Worm (Caenorhabditis elegans): Measurements from ENCODE around the gene ZK688.1.

ZK688.1 gene

ce11 chrIII:7872776-7873175 is 36.6 kb upstream of the ZK688.1 start:
- TF ChIP-seq unc-120 (tag; optimal IDR thresholded peaks at IDR 0.05; ENCODE audit: poor library complexity, severe bottlenecking) (no peak), unc-62 (GFP tag; optimal IDR thresholded peaks at IDR 0.05) (no peak), hlh-1 (tag; optimal IDR thresholded peaks at IDR 0.05) (no peak), M03D4.4 (tag; optimal IDR thresholded peaks at IDR 0.05) (no peak), nhr-2 (tag; optimal IDR thresholded peaks at IDR 0.05) (no peak), ceh-83 (GFP tag; optimal IDR thresholded peaks at IDR 0.05) (no peak), ces-1 (GFP tag; optimal IDR thresholded peaks at IDR 0.05) (no peak), lsy-2 (tag; optimal IDR thresholded peaks at IDR 0.05) (no peak), ham-2 (GFP tag; optimal IDR thresholded peaks at IDR 0.05) (no peak), nhr-237 (tag; optimal IDR thresholded peaks at IDR 0.05) (no peak), cnd-1 (tag; optimal IDR thresholded peaks at IDR 0.05) (no peak), drap-1 (GFP tag; optimal IDR thresholded peaks at IDR 0.05) (no peak), mls-2 (tag; optimal IDR thresholded peaks at IDR 0.05) (no peak), lin-13 (tag; optimal IDR thresholded peaks at IDR 0.05) (no peak)

- no peak for TF ChIP-seq bed-3 (GFP tag; optimal IDR thresholded peaks at IDR 0.05)
These were observed 35.9 kb upstream of the ZK688.1 start, which contains the start of gene tyr-1 for ce11 chrIII:7873481-7873880. tyr-1 (plus strand) TSS chrIII:7873781.

DNA sequence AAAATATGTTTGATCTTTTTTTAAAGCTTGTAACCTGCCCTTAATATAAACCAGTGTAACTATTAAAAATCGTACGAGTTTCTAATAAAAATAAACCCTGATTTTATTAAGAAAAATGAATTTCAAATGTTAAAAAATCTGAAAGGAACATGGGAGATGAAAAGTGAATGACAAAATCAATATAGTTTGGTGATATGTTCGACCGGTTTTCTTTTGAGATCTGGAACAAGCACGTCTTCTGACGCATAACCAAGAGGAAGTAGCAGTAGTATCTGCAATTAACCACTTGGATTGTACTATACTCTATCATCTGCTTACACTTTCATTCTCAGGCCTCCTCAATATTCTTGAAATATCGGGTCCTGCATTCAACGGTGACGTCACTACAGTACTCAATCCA is 32.3 kb upstream of the ZK688.1 start:
- TF ChIP-seq unc-39 (tag; optimal IDR thresholded peaks at IDR 0.05): no peak
- no peak for TF ChIP-seq mls-2 (tag; optimal IDR thresholded peaks at IDR 0.05)
- TF ChIP-seq nhr-76 (tag; optimal IDR thresholded peaks at IDR 0.05): no peak
- TF ChIP-seq unc-120 (tag; optimal IDR thresholded peaks at IDR 0.05; ENCODE audit: poor library complexity, severe bottlenecking): no peak
- no peak for TF ChIP-seq zip-8 (tag; optimal IDR thresholded peaks at IDR 0.05)
- TF ChIP-seq nhr-2 (tag; optimal IDR thresholded peaks at IDR 0.05): no peak
- no peak for TF ChIP-seq elt-3 (tag; optimal IDR thresholded peaks at IDR 0.05)
- TF ChIP-seq sem-2 (GFP tag; optimal IDR thresholded peaks at IDR 0.05): no peak
- TF ChIP-seq lsy-2 (tag; optimal IDR thresholded peaks at IDR 0.05): no peak
- TF ChIP-seq unc-62 (GFP tag; optimal IDR thresholded peaks at IDR 0.05): no peak

DNA sequence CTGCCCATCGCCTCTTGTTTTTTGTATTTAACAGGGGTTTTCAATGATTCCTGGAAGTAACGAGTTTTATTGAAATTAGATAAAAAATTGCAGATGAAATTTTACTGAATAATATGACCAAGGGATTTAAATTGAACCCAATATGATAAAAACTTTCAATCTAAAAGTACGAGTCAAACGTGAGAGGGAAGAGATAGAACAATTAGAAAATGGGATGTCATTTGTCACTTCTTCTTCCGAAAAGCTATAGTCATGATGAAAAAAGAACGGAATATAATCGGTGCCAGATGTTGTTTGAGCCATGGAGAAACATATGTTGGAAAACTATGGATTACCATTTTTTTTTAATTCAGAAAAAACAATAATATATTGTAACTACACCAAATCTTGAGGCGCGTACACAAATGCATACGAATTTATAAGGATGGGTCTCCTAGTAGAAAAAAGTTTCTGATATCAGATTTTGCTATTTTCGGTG is 30.5 kb upstream of the ZK688.1 start, which contains the start of gene sup-18:
TSS of gene sup-18 (minus strand) at position 51 of the 478 bp plus-strand sequence.
- TF ChIP-seq mab-5 (tag; optimal IDR thresholded peaks at IDR 0.05): no peak
- no peak for TF ChIP-seq zip-8 (tag; optimal IDR thresholded peaks at IDR 0.05)
- no peak for TF ChIP-seq nhr-76 (tag; optimal IDR thresholded peaks at IDR 0.05)
- TF ChIP-seq nhr-2 (tag; optimal IDR thresholded peaks at IDR 0.05): no peak
- no peak for TF ChIP-seq blmp-1 (tag; optimal IDR thresholded peaks at IDR 0.05)
- no peak for TF ChIP-seq ztf-11 (tag; optimal IDR thresholded peaks at IDR 0.05)
- no peak for TF ChIP-seq bed-3 (GFP tag; optimal IDR thresholded peaks at IDR 0.05)
- no peak for TF ChIP-seq unc-39 (tag; optimal IDR thresholded peaks at IDR 0.05)
- no peak for TF ChIP-seq snpc-4 (tag; optimal IDR thresholded peaks at IDR 0.05)
- no peak for TF ChIP-seq nhr-28 (tag; optimal IDR thresholded peaks at IDR 0.05)
- no peak for TF ChIP-seq drap-1 (GFP tag; optimal IDR thresholded peaks at IDR 0.05)
- TF ChIP-seq lin-32 (GFP tag; optimal IDR thresholded peaks at IDR 0.05): no peak
- TF ChIP-seq cnd-1 (tag; optimal IDR thresholded peaks at IDR 0.05): no peak
- TF ChIP-seq lin-13 (tag; optimal IDR thresholded peaks at IDR 0.05): no peak
- no peak for TF ChIP-seq mls-2 (tag; optimal IDR thresholded peaks at IDR 0.05)
- TF ChIP-seq sptf-1 (tag; optimal IDR thresholded peaks at IDR 0.05): no peak
- TF ChIP-seq ceh-43 (GFP tag; optimal IDR thresholded peaks at IDR 0.05): no peak
- no peak for TF ChIP-seq unc-62 (GFP tag; optimal IDR thresholded peaks at IDR 0.05)
- TF ChIP-seq M03D4.4 (tag; optimal IDR thresholded peaks at IDR 0.05): no peak
- TF ChIP-seq nhr-12 (tag; optimal IDR thresholded peaks at IDR 0.05): no peak

- TF ChIP-seq unc-120 (tag; optimal IDR thresholded peaks at IDR 0.05; ENCODE audit: poor library complexity, severe bottlenecking) (peak; percentile 57), hlh-1 (tag; optimal IDR thresholded peaks at IDR 0.05) (peak; percentile 75), unc-62 (GFP tag; optimal IDR thresholded peaks at IDR 0.05) (peak; percentile 46), sptf-1 (tag; optimal IDR thresholded peaks at IDR 0.05) (no peak)
These were observed 29.1 kb upstream of the ZK688.1 start for ce11 chrIII:7880132-7880715.

DNA sequence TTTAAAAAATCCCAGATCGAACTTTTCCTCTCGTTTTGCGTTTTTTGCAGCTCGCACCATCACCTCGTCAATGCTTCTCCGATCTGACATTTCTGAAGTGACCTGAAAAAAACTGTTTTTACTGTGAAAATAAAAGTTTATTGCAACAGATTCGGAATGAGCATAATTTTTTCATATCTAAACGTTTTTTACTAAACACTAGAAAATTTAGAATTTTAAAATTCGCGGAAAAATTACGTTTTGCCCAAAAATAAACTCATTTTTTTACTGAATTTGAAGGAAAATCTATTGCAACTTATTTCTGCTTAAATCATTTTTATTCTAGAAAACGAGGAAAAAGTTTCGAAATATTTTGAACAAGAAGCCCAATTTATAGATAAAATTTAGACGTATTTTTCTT is 26.5 kb upstream of the ZK688.1 start, which contains the start of gene ZK688.9:
TSS of gene ZK688.9 (minus strand) at position 101 of the 400 bp plus-strand sequence.
- TF ChIP-seq pha-4 (tag; optimal IDR thresholded peaks at IDR 0.05) (no peak), nhr-76 (tag; optimal IDR thresholded peaks at IDR 0.05) (no peak), blmp-1 (tag; optimal IDR thresholded peaks at IDR 0.05) (no peak), zip-8 (tag; optimal IDR thresholded peaks at IDR 0.05) (no peak), drap-1 (GFP tag; optimal IDR thresholded peaks at IDR 0.05) (no peak), tbx-8 (GFP tag; optimal IDR thresholded peaks at IDR 0.05) (no peak), ceh-43 (GFP tag; optimal IDR thresholded peaks at IDR 0.05) (no peak), sptf-1 (tag; optimal IDR thresholded peaks at IDR 0.05) (no peak), elt-1 (tag; optimal IDR thresholded peaks at IDR 0.05; ENCODE audit: borderline replicate concordance, insufficient read depth) (no peak), hlh-1 (tag; optimal IDR thresholded peaks at IDR 0.05) (no peak), nhr-28 (tag; optimal IDR thresholded peaks at IDR 0.05) (no peak), lin-32 (GFP tag; optimal IDR thresholded peaks at IDR 0.05) (no peak), unc-39 (tag; optimal IDR thresholded peaks at IDR 0.05) (no peak)
